Worm (Caenorhabditis elegans) whole organism, midembryonic: ENCODE data around the gene C24A3.9.

Source experiments
- med-1 ChIP-seq: sonication (generic microtip); optimal IDR thresholded peaks from 2 replicates; lab custom pipeline; 2017; ENCODE audit warnings: missing genetic modification characterization, mild to moderate bottlenecking, missing compliant biosample characterization, antibody characterized with exemption, missing genetic modification reagents; ENCODE audit not compliant: insufficient read depth
- ztf-23 ChIP-seq: fragments of 200-800 bp; sonication (Bioruptor generic); IDR thresholded peaks from 2 replicates; pipeline ENCODE4 v1.3.6; 2022; ENCODE audit warnings: missing genetic modification reagents, missing genetic modification characterization, missing compliant biosample characterization

DNA sequence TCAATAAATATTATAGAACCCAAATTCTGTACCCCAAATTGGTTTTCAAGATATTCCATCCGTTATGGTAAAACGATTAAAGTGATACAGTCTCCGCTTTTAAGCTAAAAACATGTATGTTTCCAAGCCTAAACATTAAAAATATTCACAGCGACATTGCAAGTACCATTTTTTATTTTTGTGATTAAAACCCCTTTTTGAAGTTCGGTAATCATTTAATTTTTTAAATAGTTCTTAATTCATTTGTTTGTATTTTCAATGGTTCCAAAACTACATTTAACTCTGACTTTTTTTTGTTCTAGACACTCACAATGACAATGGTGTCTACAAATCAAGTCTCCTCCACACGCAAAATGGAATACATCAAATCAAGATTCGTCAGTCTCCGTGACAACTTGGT lies 5.1 kb upstream of the C24A3.9 start, which contains the start of gene T25B6.4:
- TF ChIP-seq med-1 (GFP tag; lab: Kevin White, UChicago) (no peak), ztf-23 (GFP tag; lab: Robert Waterston, UW) (no peak)
